Worm (Caenorhabditis elegans) whole organism, L4 larva: ENCODE data around the gene B0454.5.

Experiments used
- aha-1 ChIP-seq: fragments of 150-350 bp; peaks from one replicate; lab custom pipeline; 2014; ENCODE audit warnings: missing biosample characterization, missing genetic modification characterization
- ceh-82 ChIP-seq: sonication (generic microtip); optimal IDR thresholded peaks from 2 replicates; lab custom pipeline; 2017; ENCODE audit warnings: missing biosample characterization, missing genetic modification characterization
- fos-1 ChIP-seq: fragments of 150-350 bp; optimal IDR thresholded peaks from 2 replicates; lab custom pipeline; 2014; ENCODE audit warnings: missing biosample characterization, missing genetic modification characterization
- lir-3 ChIP-seq: sonication (generic microtip); optimal IDR thresholded peaks from 2 replicates; lab custom pipeline; 2016; ENCODE audit warnings: mild to moderate bottlenecking, missing genetic modification characterization, missing compliant biosample characterization
- nhr-11 ChIP-seq: fragments of 150-350 bp; optimal IDR thresholded peaks from 2 replicates; lab custom pipeline; 2014; ENCODE audit warnings: missing biosample characterization, missing genetic modification characterization
- snpc-4 ChIP-seq: fragments of 150-350 bp; optimal IDR thresholded peaks from 2 replicates; lab custom pipeline; 2014; ENCODE audit warnings: missing biosample characterization, missing genetic modification characterization

- TF ChIP-seq aha-1, result no peak
- no peak for TF ChIP-seq ceh-82 (tag; lab: Kevin White, UChicago)
- no peak for TF ChIP-seq lir-3
- no peak for TF ChIP-seq nhr-11 (tag; lab: Kevin White, UChicago)
- TF ChIP-seq fos-1 (tag; lab: Kevin White, UChicago), result no peak
- TF ChIP-seq snpc-4 (tag; lab: Kevin White, UChicago), result no peak
Observed at ce11 chrII:3051332-3051731, 12.7 kb downstream of the B0454.5 start.
